Worm (Caenorhabditis elegans) whole organism, L4 larva: Measurements from ENCODE around the gene C23H3.5.

ENCODE experiments used
- F10B5.3 ChIP-seq: sonication (generic microtip); optimal IDR thresholded peaks from 2 replicates; lab custom pipeline; 2016; ENCODE audit warnings: mild to moderate bottlenecking, missing genetic modification characterization, missing compliant biosample characterization
- F26F4.8 ChIP-seq: fragments of 200-800 bp; sonication (Bioruptor generic); conservative IDR thresholded peaks from 2 replicates; pipeline ENCODE4 v1.3.6; 2022; ENCODE audit warnings: missing genetic modification characterization, missing compliant biosample characterization
- R02D3.7 ChIP-seq: fragments of 150-350 bp; sonication (generic microtip); optimal IDR thresholded peaks from 3 replicates; lab custom pipeline; 2014; ENCODE audit warnings: missing biosample characterization, missing genetic modification characterization
- T26A8.4 ChIP-seq: fragments of 200-800 bp; sonication (Bioruptor generic); IDR thresholded peaks from 2 replicates; pipeline ENCODE4 v1.3.6; 2022; ENCODE audit warnings: missing genetic modification characterization, missing compliant biosample characterization
- Y5F2A.4 ChIP-seq: fragments of 200-800 bp; sonication (Bioruptor generic); optimal IDR thresholded peaks from 2 replicates; lab custom pipeline; 2018; ENCODE audit warnings: mild to moderate bottlenecking, missing genetic modification characterization, missing compliant biosample characterization
- Y75B8A.6 ChIP-seq: fragments of 200-800 bp; sonication (Bioruptor generic); IDR thresholded peaks from 2 replicates; pipeline ENCODE4 v1.3.6; 2022; ENCODE audit warnings: missing genetic modification reagents, missing genetic modification characterization, missing compliant biosample characterization
- ZK337.2 ChIP-seq: fragments of 200-800 bp; sonication (Bioruptor generic); IDR thresholded peaks from 2 replicates; pipeline ENCODE4 v1.3.6; 2022; ENCODE audit warnings: missing genetic modification reagents, missing genetic modification characterization, missing compliant biosample characterization
- ZK546.5 ChIP-seq, 2 experiments: sonication (generic microtip); optimal IDR thresholded peaks; 2 replicates each; lab custom pipeline; 2017; ENCODE audit warnings: missing biosample characterization in 2 of 2, missing genetic modification characterization in 2 of 2
- aly-2 ChIP-seq: sonication (generic microtip); optimal IDR thresholded peaks from 2 replicates; lab custom pipeline; 2018; ENCODE audit warnings: missing biosample characterization, missing genetic modification characterization
- arid-1 ChIP-seq: fragments of 200-800 bp; sonication (Bioruptor generic); conservative IDR thresholded peaks from 2 replicates; pipeline ENCODE4 v1.3.6; 2022; ENCODE audit warnings: missing genetic modification reagents, missing genetic modification characterization, missing compliant biosample characterization
- attf-4 ChIP-seq: sonication (generic microtip); optimal IDR thresholded peaks from 3 replicates; lab custom pipeline; 2017; ENCODE audit warnings: missing biosample characterization, missing genetic modification characterization
- ceh-44 ChIP-seq: fragments of 200-800 bp; sonication (Bioruptor generic); IDR thresholded peaks from 2 replicates; pipeline ENCODE4 v1.3.6; 2022; ENCODE audit warnings: missing genetic modification reagents, missing genetic modification characterization, missing compliant biosample characterization
- ceh-62 ChIP-seq: sonication (generic microtip); optimal IDR thresholded peaks from 2 replicates; lab custom pipeline; 2017; ENCODE audit warnings: missing biosample characterization, missing genetic modification characterization
- ceh-82 ChIP-seq: sonication (generic microtip); optimal IDR thresholded peaks from 2 replicates; lab custom pipeline; 2017; ENCODE audit warnings: missing biosample characterization, missing genetic modification characterization
- ces-1 ChIP-seq: fragments of 150-350 bp; sonication (generic microtip); optimal IDR thresholded peaks from 4 replicates; lab custom pipeline; 2014; ENCODE audit warnings: missing biosample characterization, missing genetic modification reagents, missing genetic modification characterization
- ctbp-1 ChIP-seq: fragments of 200-800 bp; sonication (Bioruptor generic); IDR thresholded peaks from 2 replicates; pipeline ENCODE4 v1.3.6; 2022; ENCODE audit warnings: missing genetic modification reagents, missing genetic modification characterization, missing compliant biosample characterization
- dmd-8 ChIP-seq: fragments of 200-800 bp; sonication (Bioruptor generic); IDR thresholded peaks from 2 replicates; pipeline ENCODE4 v1.3.6; 2022; ENCODE audit warnings: missing genetic modification characterization, missing compliant biosample characterization
- dmd-9 ChIP-seq: fragments of 200-800 bp; sonication (Bioruptor generic); IDR thresholded peaks from 2 replicates; pipeline ENCODE4 v1.3.6; 2022; ENCODE audit warnings: missing genetic modification reagents, missing genetic modification characterization, missing compliant biosample characterization
- duxl-1 ChIP-seq: sonication (generic microtip); optimal IDR thresholded peaks from 2 replicates; lab custom pipeline; 2016; ENCODE audit warnings: mild to moderate bottlenecking, missing genetic modification characterization, moderate library complexity, missing compliant biosample characterization; ENCODE audit not compliant: poor library complexity
- dve-1 ChIP-seq: sonication (generic microtip); optimal IDR thresholded peaks from 2 replicates; lab custom pipeline; 2017; ENCODE audit warnings: antibody characterized with exemption, mild to moderate bottlenecking, missing genetic modification characterization, missing compliant biosample characterization; ENCODE audit not compliant: insufficient read depth
- hif-1 ChIP-seq, 2 experiments: sonication (generic microtip); optimal IDR thresholded peaks; 2 replicates each; lab custom pipeline; 2016 to 2017; ENCODE audit warnings: missing compliant biosample characterization in 2 of 2, missing genetic modification characterization in 2 of 2, missing genetic modification reagents in 2 of 2, missing genotype in 2 of 2, mild to moderate bottlenecking in 1 of 2
- hmg-1.1 ChIP-seq: fragments of 200-800 bp; sonication (Bioruptor generic); IDR thresholded peaks from 2 replicates; pipeline ENCODE4 v1.3.6; 2022; ENCODE audit warnings: missing genetic modification reagents, missing genetic modification characterization, missing compliant biosample characterization
- lim-7 ChIP-seq: fragments of 200-800 bp; sonication (Bioruptor generic); IDR thresholded peaks from 2 replicates; pipeline ENCODE4 v1.3.6; 2022; ENCODE audit warnings: missing genetic modification characterization, missing compliant biosample characterization
- lin-1 ChIP-seq: fragments of 200-800 bp; sonication (Bioruptor generic); IDR thresholded peaks from 2 replicates; pipeline ENCODE4 v1.3.6; 2022; ENCODE audit warnings: missing genetic modification reagents, missing genetic modification characterization, missing compliant biosample characterization
- lin-13 ChIP-seq: fragments of 150-350 bp; optimal IDR thresholded peaks from 2 replicates; lab custom pipeline; 2014; ENCODE audit warnings: missing biosample characterization, missing genetic modification reagents, missing genetic modification characterization
- lin-15B ChIP-seq: fragments of 150-350 bp; sonication (generic microtip); optimal IDR thresholded peaks from 3 replicates; lab custom pipeline; 2014; ENCODE audit warnings: missing biosample characterization, missing genetic modification characterization
- lin-38 ChIP-seq: fragments of 200-800 bp; sonication (Bioruptor generic); IDR thresholded peaks from 2 replicates; pipeline ENCODE4 v1.3.6; 2022; ENCODE audit warnings: missing genetic modification reagents, missing genetic modification characterization, missing compliant biosample characterization
- lin-39 ChIP-seq: fragments of 150-350 bp; optimal IDR thresholded peaks from 2 replicates; lab custom pipeline; 2014; ENCODE audit warnings: missing biosample characterization, missing genetic modification reagents, missing genetic modification characterization
- lir-3 ChIP-seq: sonication (generic microtip); optimal IDR thresholded peaks from 2 replicates; lab custom pipeline; 2016; ENCODE audit warnings: mild to moderate bottlenecking, missing genetic modification characterization, missing compliant biosample characterization
- lsy-2 ChIP-seq, 2 experiments: fragments of 150-350 bp in 1 of 2; sonication (generic microtip) in 1 of 2; optimal IDR thresholded peaks; 2 replicates each; lab custom pipeline; 2014 to 2017; ENCODE audit warnings: missing biosample characterization in 2 of 2, missing genetic modification characterization in 2 of 2
- madf-5 ChIP-seq, 2 experiments: fragments of 200-800 bp; sonication (Bioruptor generic); IDR thresholded peaks; 2 replicates each; pipeline ENCODE4 v1.3.6; 2022; ENCODE audit warnings: missing compliant biosample characterization in 2 of 2, missing genetic modification characterization in 2 of 2
- madf-9 ChIP-seq: fragments of 200-800 bp; sonication (Bioruptor generic); conservative IDR thresholded peaks from 2 replicates; pipeline ENCODE4 v1.3.6; 2022; ENCODE audit warnings: missing genetic modification reagents, missing genetic modification characterization, missing compliant biosample characterization
- mxl-3 ChIP-seq: fragments of 200-800 bp; sonication (Bioruptor generic); optimal IDR thresholded peaks from 2 replicates; lab custom pipeline; 2018; ENCODE audit warnings: mild to moderate bottlenecking, missing genetic modification characterization, missing compliant biosample characterization
- nhr-10 ChIP-seq: fragments of 150-350 bp; optimal IDR thresholded peaks from 2 replicates; lab custom pipeline; 2014; ENCODE audit warnings: missing biosample characterization, missing genetic modification characterization
- nhr-102 ChIP-seq: sonication (generic microtip); optimal IDR thresholded peaks from 2 replicates; lab custom pipeline; 2016; ENCODE audit warnings: mild to moderate bottlenecking, missing genetic modification characterization, moderate library complexity, missing compliant biosample characterization
- nhr-11 ChIP-seq: fragments of 150-350 bp; optimal IDR thresholded peaks from 2 replicates; lab custom pipeline; 2014; ENCODE audit warnings: missing biosample characterization, missing genetic modification characterization
- nhr-111 ChIP-seq: fragments of 200-800 bp; sonication (Bioruptor generic); optimal IDR thresholded peaks from 2 replicates; lab custom pipeline; 2018; ENCODE audit warnings: mild to moderate bottlenecking, missing genetic modification characterization, missing compliant biosample characterization
- nhr-237 ChIP-seq: sonication (generic microtip); optimal IDR thresholded peaks from 2 replicates; lab custom pipeline; 2017; ENCODE audit warnings: missing biosample characterization, missing genetic modification characterization
- nhr-28 ChIP-seq: fragments of 150-350 bp; optimal IDR thresholded peaks from 2 replicates; lab custom pipeline; 2014; ENCODE audit warnings: missing biosample characterization, missing genetic modification characterization
- nhr-41 ChIP-seq: fragments of 200-800 bp; sonication (Bioruptor generic); IDR thresholded peaks from 2 replicates; pipeline ENCODE4 v1.3.6; 2022; ENCODE audit warnings: missing genetic modification reagents, missing genetic modification characterization, missing compliant biosample characterization
- saeg-2 ChIP-seq: fragments of 200-800 bp; sonication (Bioruptor generic); IDR thresholded peaks from 2 replicates; pipeline ENCODE4 v1.3.6; 2022; ENCODE audit warnings: missing genetic modification reagents, missing genetic modification characterization, missing compliant biosample characterization
- skn-1 ChIP-seq: fragments of 150-350 bp; optimal IDR thresholded peaks from 2 replicates; lab custom pipeline; 2014; ENCODE audit warnings: missing biosample characterization, missing genetic modification characterization
- snpc-4 ChIP-seq: fragments of 150-350 bp; optimal IDR thresholded peaks from 2 replicates; lab custom pipeline; 2014; ENCODE audit warnings: missing biosample characterization, missing genetic modification characterization
- spr-1 ChIP-seq: sonication (generic microtip); optimal IDR thresholded peaks from 2 replicates; lab custom pipeline; 2016; ENCODE audit warnings: mild to moderate bottlenecking, missing genetic modification characterization, missing compliant biosample characterization
- spr-3 ChIP-seq: fragments of 200-800 bp; sonication (Bioruptor generic); optimal IDR thresholded peaks from 2 replicates; lab custom pipeline; 2018; ENCODE audit warnings: mild to moderate bottlenecking, missing genetic modification characterization, missing compliant biosample characterization
- tag-97 ChIP-seq: fragments of 200-800 bp; sonication (Bioruptor generic); IDR thresholded peaks from 2 replicates; pipeline ENCODE4 v1.3.6; 2022; ENCODE audit warnings: missing genetic modification characterization, missing compliant biosample characterization
- tra-1 ChIP-seq: fragments of 200-800 bp; sonication (Bioruptor generic); IDR thresholded peaks from 2 replicates; pipeline ENCODE4 v1.3.6; 2022; ENCODE audit warnings: missing genetic modification reagents, missing genetic modification characterization, missing compliant biosample characterization
- unc-39 ChIP-seq: sonication (generic microtip); optimal IDR thresholded peaks from 2 replicates; lab custom pipeline; 2017; ENCODE audit warnings: missing biosample characterization, missing genetic modification characterization
- zag-1 ChIP-seq: fragments of 150-350 bp; optimal IDR thresholded peaks from 2 replicates; lab custom pipeline; 2014; ENCODE audit warnings: missing biosample characterization, missing genetic modification characterization
- zfp-2 ChIP-seq: sonication (generic microtip); optimal IDR thresholded peaks from 2 replicates; lab custom pipeline; 2016; ENCODE audit warnings: mild to moderate bottlenecking, missing genetic modification characterization, missing compliant biosample characterization
- zip-11 ChIP-seq: fragments of 200-800 bp; sonication (Bioruptor generic); IDR thresholded peaks from 2 replicates; pipeline ENCODE4 v1.3.6; 2022; ENCODE audit warnings: missing genetic modification characterization, missing compliant biosample characterization
- zip-2 ChIP-seq: fragments of 150-350 bp; optimal IDR thresholded peaks from 2 replicates; lab custom pipeline; 2014; ENCODE audit warnings: missing biosample characterization, missing genetic modification characterization
- ztf-11 ChIP-seq: fragments of 150-350 bp; optimal IDR thresholded peaks from 2 replicates; lab custom pipeline; 2014; ENCODE audit warnings: missing biosample characterization, missing genetic modification characterization

Gene C23H3.5

ce11 chrII:43640-44039 lies 3.7 kb upstream of the C23H3.5 start, which contains the start of gene nfyc-1 (continued):
- no peak for TF ChIP-seq nhr-10 (tag; lab: Kevin White, UChicago)
- TF ChIP-seq duxl-1, result peak; percentile 7
- TF ChIP-seq dmd-9, result no peak
- no peak for TF ChIP-seq attf-4 (tag; lab: Kevin White, UChicago)
- TF ChIP-seq arid-1 (GFP tag; lab: Robert Waterston, UW), result 0 out of 2 replicates have a peak, but pooled peaks have one; percentile 34
- TF ChIP-seq skn-1, result no peak
- TF ChIP-seq T26A8.4, result no peak
- no peak for TF ChIP-seq nhr-41 (GFP tag; lab: Robert Waterston, UW)
- TF ChIP-seq nhr-111 (GFP tag; lab: Kevin White, UChicago), result no peak
- peak; percentile 63 for TF ChIP-seq lin-13 (GFP tag; lab: Kevin White, UChicago)
- TF ChIP-seq ctbp-1 (GFP tag; lab: Robert Waterston, UW), result no peak
- no peak for TF ChIP-seq Y75B8A.6 (GFP tag; lab: Robert Waterston, UW)
- no peak for TF ChIP-seq lin-15B (tag; lab: Kevin White, UChicago)
- TF ChIP-seq hmg-1.1, result peak; percentile 52; the same call in 1 of the 2 replicates
- TF ChIP-seq aly-2 (tag; lab: Kevin White, UChicago), result no peak
- TF ChIP-seq F10B5.3, result no peak
- no peak for TF ChIP-seq tag-97 (GFP tag; lab: Robert Waterston, UW)
- TF ChIP-seq ZK546.5 (tag; optimal IDR thresholded peaks at IDR 0.05; lab: Kevin White, UChicago), result no peak
- no peak for TF ChIP-seq ceh-44 (GFP tag; lab: Robert Waterston, UW)
- TF ChIP-seq snpc-4, result no peak
- TF ChIP-seq lin-1 (GFP tag; lab: Robert Waterston, UW), result no peak
- no peak for TF ChIP-seq R02D3.7 (tag; lab: Kevin White, UChicago)
- no peak for TF ChIP-seq saeg-2 (GFP tag; lab: Robert Waterston, UW)
- TF ChIP-seq lin-38 (GFP tag; lab: Robert Waterston, UW), result peak; percentile 89
- TF ChIP-seq nhr-237 (tag; lab: Kevin White, UChicago), result no peak
- no peak for TF ChIP-seq F26F4.8
- no peak for TF ChIP-seq spr-3 (GFP tag; lab: Kevin White, UChicago)
- TF ChIP-seq nhr-102 (tag; lab: Kevin White, UChicago), result no peak
- no peak for TF ChIP-seq zag-1 (tag; lab: Kevin White, UChicago)
- no peak for TF ChIP-seq ZK337.2
- no peak for TF ChIP-seq tra-1
- TF ChIP-seq lir-3 (tag; lab: Kevin White, UChicago), result no peak
- no peak for TF ChIP-seq ceh-62 (tag; lab: Kevin White, UChicago)
- peak in 1 of 2 experiments; percentile 5 for TF ChIP-seq hif-1 (tag; optimal IDR thresholded peaks at IDR 0.05; lab: Kevin White, UChicago)
- TF ChIP-seq zfp-2 (tag; lab: Kevin White, UChicago), result no peak
- TF ChIP-seq madf-5 (GFP tag; IDR thresholded peaks at IDR 0.05; lab: Robert Waterston, UW), result no peak
- TF ChIP-seq lsy-2 (tag; optimal IDR thresholded peaks at IDR 0.05; lab: Kevin White, UChicago), result peak in 1 of 2 experiments; percentile 83
- no peak for TF ChIP-seq lim-7 (GFP tag; lab: Robert Waterston, UW)
- TF ChIP-seq zip-11 (GFP tag; lab: Robert Waterston, UW), result no peak
- TF ChIP-seq spr-1 (tag; lab: Kevin White, UChicago), result no peak
- no peak for TF ChIP-seq nhr-11 (tag; lab: Kevin White, UChicago)
- no peak for TF ChIP-seq unc-39 (tag; lab: Kevin White, UChicago)
- TF ChIP-seq mxl-3 (GFP tag; lab: Kevin White, UChicago), result no peak
- no peak for TF ChIP-seq ceh-82 (tag; lab: Kevin White, UChicago)
- no peak for TF ChIP-seq ztf-11 (tag; lab: Kevin White, UChicago)
- no peak for TF ChIP-seq Y5F2A.4
- peak; percentile 51 for TF ChIP-seq nhr-28 (tag; lab: Kevin White, UChicago)
- TF ChIP-seq zip-2 (tag; lab: Kevin White, UChicago), result no peak
- no peak for TF ChIP-seq madf-9
- TF ChIP-seq dve-1 (tag; lab: Kevin White, UChicago), result peak; percentile 60
- no peak for TF ChIP-seq dmd-8 (GFP tag; lab: Robert Waterston, UW)
- no peak for TF ChIP-seq ces-1 (GFP tag; lab: Kevin White, UChicago)
- no peak for TF ChIP-seq lin-39 (tag; lab: Kevin White, UChicago)
